Worm (Caenorhabditis elegans) whole organism, mixed stage, embryonic: Measurements from ENCODE around the gene mrpl-51.

ENCODE experiments used
- elt-3 ChIP-seq: fragments of 150-350 bp; optimal IDR thresholded peaks from 2 replicates; lab custom pipeline; 2014; ENCODE audit warnings: missing biosample characterization, missing genetic modification characterization
- lin-13 ChIP-seq: fragments of 150-350 bp; optimal IDR thresholded peaks from 2 replicates; lab custom pipeline; 2014; ENCODE audit warnings: missing biosample characterization, missing genetic modification characterization
- lsy-2 ChIP-seq: fragments of 150-350 bp; optimal IDR thresholded peaks from 2 replicates; lab custom pipeline; 2014; ENCODE audit warnings: missing biosample characterization, missing genetic modification characterization
- nhr-237 ChIP-seq: fragments of 150-350 bp; optimal IDR thresholded peaks from 2 replicates; lab custom pipeline; 2014; ENCODE audit warnings: missing biosample characterization, missing genetic modification characterization
- pha-4 ChIP-seq: fragments of 150-350 bp; optimal IDR thresholded peaks from 2 replicates; lab custom pipeline; 2018; ENCODE audit warnings: missing biosample characterization, missing genetic modification reagents, missing genetic modification characterization
- snpc-4 ChIP-seq: fragments of 150-350 bp; optimal IDR thresholded peaks from 2 replicates; lab custom pipeline; 2014; ENCODE audit warnings: missing biosample characterization, missing genetic modification characterization
- unc-120 ChIP-seq: sonication (generic microtip); optimal IDR thresholded peaks from 2 replicates; lab custom pipeline; 2017; ENCODE audit warnings: missing genetic modification characterization, missing compliant biosample characterization; ENCODE audit not compliant: poor library complexity, severe bottlenecking
- unc-39 ChIP-seq: fragments of 150-350 bp; optimal IDR thresholded peaks from 2 replicates; lab custom pipeline; 2014; ENCODE audit warnings: missing biosample characterization, missing genetic modification characterization
- unc-62 ChIP-seq: fragments of 150-350 bp; optimal IDR thresholded peaks from 2 replicates; lab custom pipeline; 2014; ENCODE audit warnings: missing biosample characterization, missing genetic modification reagents, missing genetic modification characterization
- zip-8 ChIP-seq: fragments of 150-350 bp; optimal IDR thresholded peaks from 2 replicates; lab custom pipeline; 2014; ENCODE audit warnings: missing biosample characterization, missing genetic modification characterization
- ztf-11 ChIP-seq: fragments of 150-350 bp; optimal IDR thresholded peaks from 2 replicates; lab custom pipeline; 2014; ENCODE audit warnings: missing biosample characterization, missing genetic modification characterization

DNA sequence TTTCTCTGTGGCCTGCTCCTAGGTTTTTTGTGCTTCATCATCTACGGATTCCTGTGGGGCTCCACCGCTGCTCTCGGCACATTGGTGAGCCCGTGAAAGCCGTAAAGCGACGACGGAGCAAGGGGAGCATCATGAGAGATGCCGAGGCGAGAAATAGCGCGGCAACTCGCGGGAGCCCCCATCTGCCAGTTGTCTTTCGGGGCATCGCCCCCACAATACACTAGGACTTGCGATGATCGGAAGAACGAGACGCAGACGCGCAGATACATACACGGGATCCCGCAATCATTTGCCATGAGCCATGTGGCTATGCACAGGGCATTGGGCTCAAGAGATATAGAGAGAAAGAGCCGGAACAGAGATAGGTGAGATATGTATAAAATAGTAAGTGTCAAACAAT lies 20.7 kb upstream of the mrpl-51 start:
- TF ChIP-seq ztf-11 (tag; lab: Kevin White, UChicago) = no peak
- no peak for TF ChIP-seq pha-4 (tag; lab: Kevin White, UChicago)
- TF ChIP-seq lsy-2 (tag; lab: Kevin White, UChicago) = no peak
- TF ChIP-seq lin-13 (tag; lab: Kevin White, UChicago) = no peak
- no peak for TF ChIP-seq snpc-4 (tag; lab: Kevin White, UChicago)
- TF ChIP-seq elt-3 = no peak
- TF ChIP-seq unc-120 (tag; lab: Kevin White, UChicago) = peak; percentile 96
- TF ChIP-seq nhr-237 = no peak
- no peak for TF ChIP-seq zip-8 (tag; lab: Kevin White, UChicago)
- no peak for TF ChIP-seq unc-39 (tag; lab: Kevin White, UChicago)
- TF ChIP-seq unc-62 (GFP tag; lab: Kevin White, UChicago) = peak; percentile 65
